Worm (Caenorhabditis elegans): ENCODE measurements around the gene ntl-2.
A peak's percentile ranks its signal among the peaks of the same experiment; 100 is the strongest.

Gene ntl-2

DNA sequence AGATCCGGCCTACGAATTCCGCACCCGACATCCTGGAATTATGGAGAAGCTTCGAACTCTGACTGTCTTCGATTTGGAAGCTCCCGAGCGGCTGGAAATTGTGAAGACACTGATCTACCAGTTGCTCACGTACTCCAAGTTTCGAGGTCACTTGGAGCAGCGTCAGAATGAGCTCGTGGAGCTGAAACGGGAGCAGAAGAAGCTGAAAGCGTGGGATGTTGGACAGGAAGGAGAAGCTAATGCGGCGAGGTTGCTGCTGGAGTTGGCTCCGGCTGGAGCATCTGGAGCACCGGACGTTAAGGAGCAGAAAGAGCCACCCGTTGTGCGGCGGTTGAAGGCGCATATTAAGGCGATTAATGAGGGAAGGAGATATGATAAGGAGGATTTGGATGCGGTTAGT is 31.9 kb downstream of the ntl-2 start:
- TF ChIP-seq akir-1 (GFP tag; optimal IDR thresholded peaks at IDR 0.05): no peak
- peak; percentile 84 for TF ChIP-seq zfh-2 (GFP tag; conservative IDR thresholded peaks at IDR 0.05)

DNA sequence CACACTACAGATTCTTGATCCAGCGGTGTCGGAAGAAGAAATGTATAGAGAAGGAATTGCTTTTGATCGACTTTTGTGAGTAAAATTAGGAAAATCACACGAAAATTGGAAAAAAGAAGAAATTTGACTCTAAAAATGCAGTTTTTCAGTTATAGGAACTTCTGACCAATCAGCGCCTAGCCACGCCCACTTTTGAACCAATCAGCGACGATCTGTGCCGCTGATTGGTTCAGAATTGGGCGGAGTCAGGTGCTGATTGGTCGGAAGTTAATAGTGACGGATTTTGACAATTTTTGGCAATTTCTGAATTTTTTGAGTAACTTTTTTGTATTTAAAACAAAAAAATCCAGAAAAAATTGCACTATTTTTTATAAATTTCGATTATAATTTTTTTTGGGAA is 34.8 kb downstream of the ntl-2 start:
- TF ChIP-seq xnd-1 (tag; optimal IDR thresholded peaks at IDR 0.05): no peak
- no peak for TF ChIP-seq zfh-2 (GFP tag; conservative IDR thresholded peaks at IDR 0.05)
- no peak for TF ChIP-seq efl-1 (GFP tag; optimal IDR thresholded peaks at IDR 0.05)
- peak; percentile 90 for TF ChIP-seq nfyb-1 (GFP tag; IDR thresholded peaks at IDR 0.05)
- TF ChIP-seq akir-1 (GFP tag; optimal IDR thresholded peaks at IDR 0.05): no peak
- TF ChIP-seq aptf-2 (GFP tag; conservative IDR thresholded peaks at IDR 0.05): no peak
- no peak for TF ChIP-seq F23B12.7 (tag; optimal IDR thresholded peaks at IDR 0.05; ENCODE audit: insufficient read depth)

DNA sequence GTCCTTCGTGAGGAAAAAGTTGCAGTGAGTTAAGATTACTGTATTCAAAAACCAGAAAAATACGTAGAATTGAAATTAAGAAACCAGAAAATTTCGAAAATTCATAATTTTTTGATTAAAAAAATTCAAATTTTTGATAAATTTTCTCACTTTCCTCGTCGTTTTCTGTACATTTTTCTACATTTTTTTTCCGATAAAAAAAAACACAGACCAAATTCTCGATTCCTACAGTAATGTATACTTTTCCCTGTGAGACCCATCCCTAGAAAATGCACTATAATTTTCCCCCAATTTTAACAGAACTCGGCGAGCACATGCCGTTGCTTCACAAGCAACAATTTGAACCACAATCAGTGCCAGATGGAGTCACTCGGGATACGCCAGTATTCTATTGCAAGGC is 36.4 kb downstream of the ntl-2 start, which contains the start of gene athp-2:
TSS of gene athp-2 (plus strand) at position 301 of the 400 bp plus-strand sequence.
- TF ChIP-seq nfya-2 (GFP tag; IDR thresholded peaks at IDR 0.05) (no peak), atf-7 (tag; optimal IDR thresholded peaks at IDR 0.05) (no peak), ccch-3 (GFP tag; optimal IDR thresholded peaks at IDR 0.05) (no peak), lin-54 (GFP tag; optimal IDR thresholded peaks at IDR 0.05) (no peak), pbrm-1 (GFP tag; IDR thresholded peaks at IDR 0.05) (no peak), Y56A3A.18 (GFP tag; IDR thresholded peaks at IDR 0.05) (no peak), unc-62 (GFP tag; optimal IDR thresholded peaks at IDR 0.05) (no peak), rec-8 (tag; optimal IDR thresholded peaks at IDR 0.05) (no peak)

DNA sequence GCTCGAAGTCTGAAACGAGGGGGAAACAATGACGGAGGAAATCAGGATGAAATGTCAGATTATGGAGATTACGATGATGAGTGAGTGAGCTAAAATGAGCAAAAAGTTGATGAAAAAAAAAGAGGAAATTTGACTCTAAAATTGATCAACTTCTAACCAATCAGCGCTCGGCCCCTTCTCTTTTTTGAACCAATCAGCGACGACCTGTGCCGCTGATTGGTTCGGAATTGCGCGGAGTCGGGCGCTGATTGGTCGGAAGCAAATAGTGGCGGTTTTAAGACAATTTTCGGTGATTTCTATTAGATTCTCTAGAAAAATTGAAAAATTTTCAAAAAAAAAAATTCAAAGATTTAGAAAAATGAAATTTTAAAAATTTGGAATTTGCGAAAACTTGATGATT is 38.5 kb downstream of the ntl-2 start:
- TF ChIP-seq K12H6.12 (tag; optimal IDR thresholded peaks at IDR 0.05) (no peak), attf-6 (GFP tag; IDR thresholded peaks at IDR 0.05) (no peak), fkh-3 (tag; optimal IDR thresholded peaks at IDR 0.05) (no peak), snpc-3.4 (tag; optimal IDR thresholded peaks at IDR 0.05) (no peak), athp-1 (tag; optimal IDR thresholded peaks at IDR 0.05) (no peak), F57A8.1 (GFP tag; optimal IDR thresholded peaks at IDR 0.05) (no peak), Y56A3A.18 (GFP tag; IDR thresholded peaks at IDR 0.05) (no peak), ceh-40 (GFP tag; IDR thresholded peaks at IDR 0.05) (no peak), lsl-1 (GFP tag; optimal IDR thresholded peaks at IDR 0.05) (no peak), ama-1 (optimal IDR thresholded peaks at IDR 0.05) (no peak), ama-1 (GFP tag; optimal IDR thresholded peaks at IDR 0.05) (no peak), let-607 (tag; optimal IDR thresholded peaks at IDR 0.05) (no peak), egl-44 (GFP tag; IDR thresholded peaks at IDR 0.05) (no peak), madf-3 (GFP tag; IDR thresholded peaks at IDR 0.05) (no peak)

DNA sequence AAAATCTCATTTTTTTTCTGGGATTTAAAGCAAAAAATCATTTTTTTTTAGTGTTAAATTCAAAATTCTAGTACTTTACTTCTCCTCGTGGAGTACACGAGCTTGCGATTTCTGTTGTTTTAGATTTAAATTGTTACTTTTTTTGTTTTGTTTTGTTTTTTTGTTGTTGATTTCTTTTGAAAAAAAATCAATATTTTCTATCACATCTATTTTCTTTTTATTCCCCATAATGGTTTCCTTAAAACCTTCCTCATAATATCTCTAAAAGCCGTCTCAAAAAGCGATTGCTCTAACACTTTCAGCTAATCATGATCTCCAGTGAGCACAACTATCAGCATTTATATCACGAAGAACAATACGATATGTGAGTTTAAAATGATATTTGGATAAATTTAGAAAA is 41.8 kb downstream of the ntl-2 start, which contains the start of gene madf-3:
TSS of gene madf-3 (plus strand) at position 301 of the 400 bp plus-strand sequence.
- TF ChIP-seq madf-3 (GFP tag; IDR thresholded peaks at IDR 0.05) (no peak), egl-18 (GFP tag; IDR thresholded peaks at IDR 0.05) (no peak), rpc-1 (optimal IDR thresholded peaks at IDR 0.05) (no peak), rpc-1 (tag; optimal IDR thresholded peaks at IDR 0.05) (no peak)

DNA sequence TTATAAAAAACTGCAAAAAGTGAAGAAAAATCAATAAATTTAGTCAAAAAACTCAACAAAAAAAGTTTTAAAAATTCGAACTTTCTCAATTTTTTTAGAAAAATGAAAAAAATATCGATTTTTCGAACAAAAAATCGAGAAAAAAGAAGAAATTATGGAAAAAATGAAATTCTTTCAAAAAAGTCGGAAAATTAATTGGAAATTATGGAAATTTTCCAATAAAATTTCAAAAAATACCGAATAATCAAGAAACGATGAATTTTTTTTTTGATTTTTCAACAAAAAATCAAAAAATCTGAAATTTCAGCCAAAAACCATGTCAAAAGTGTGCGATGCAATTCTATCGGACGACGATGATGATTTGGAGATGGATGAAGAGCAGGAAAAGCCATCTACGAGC is 47.5 kb downstream of the ntl-2 start, which contains the start of gene H20J04.4:
TSS of gene H20J04.4 (plus strand) at position 301 of the 400 bp plus-strand sequence.
- TF ChIP-seq Y67H2A.10 (GFP tag; conservative IDR thresholded peaks at IDR 0.05) (no peak), him-1 (tag; optimal IDR thresholded peaks at IDR 0.05) (no peak), ceh-79 (tag; optimal IDR thresholded peaks at IDR 0.05) (no peak), B0261.1 (tag; optimal IDR thresholded peaks at IDR 0.05) (no peak), nfyb-1 (GFP tag; IDR thresholded peaks at IDR 0.05) (no peak), aptf-3 (GFP tag; IDR thresholded peaks at IDR 0.05) (no peak), nhr-90 (tag; optimal IDR thresholded peaks at IDR 0.05) (no peak), Y53G8AR.9 (GFP tag; conservative IDR thresholded peaks at IDR 0.05) (no peak), mxl-1 (tag; optimal IDR thresholded peaks at IDR 0.05) (no peak), hlh-26 (GFP tag; conservative IDR thresholded peaks at IDR 0.05) (no peak), C06A6.2 (GFP tag; conservative IDR thresholded peaks at IDR 0.05) (no peak), ztf-3 (GFP tag; optimal IDR thresholded peaks at IDR 0.05) (no peak), lin-40 (tag; optimal IDR thresholded peaks at IDR 0.05) (no peak)

Measured in whole organism, young adult.